Worm (Caenorhabditis elegans) whole organism, mixed stage, embryonic: ENCODE data around the gene kin-33.

ENCODE experiments used
- unc-39 ChIP-seq: fragments of 150-350 bp; optimal IDR thresholded peaks from 2 replicates; lab custom pipeline; 2014; ENCODE audit warnings: missing biosample characterization, missing genetic modification characterization
- ztf-11 ChIP-seq: fragments of 150-350 bp; optimal IDR thresholded peaks from 2 replicates; lab custom pipeline; 2014; ENCODE audit warnings: missing biosample characterization, missing genetic modification characterization

- no peak for TF ChIP-seq unc-39 (tag; lab: Kevin White, UChicago)
- TF ChIP-seq ztf-11: no peak
Observed at ce11 chrV:219632-220031, 14.8 kb downstream of the kin-33 start, which contains the start of gene srh-80.
